Worm (Caenorhabditis elegans): ENCODE measurements around the gene nkat-1.

The nkat-1 gene

ce11 chrX:14169569-14170031 lies 29.7 kb upstream of the nkat-1 start, which contains the start of gene sym-4:
TSS of gene sym-4 (minus strand) at chrX:14169619.
- TF ChIP-seq syd-9 (tag; optimal IDR thresholded peaks at IDR 0.05) (peak; percentile 7), rnt-1 (tag; optimal IDR thresholded peaks at IDR 0.05) (peak; percentile 42), gmeb-2 (tag; optimal IDR thresholded peaks at IDR 0.05) (no peak), ceh-18 (tag; optimal IDR thresholded peaks at IDR 0.05) (peak; percentile 87), ceh-45 (GFP tag; IDR thresholded peaks at IDR 0.05) (0 out of 2 replicates have a peak, but pooled peaks have one; percentile 50), ceh-48 (tag; optimal IDR thresholded peaks at IDR 0.05) (peak; percentile 34), ceh-34 (tag; optimal IDR thresholded peaks at IDR 0.05) (peak; percentile 68), ceh-31 (tag; optimal IDR thresholded peaks at IDR 0.05) (peak; percentile 77), T23F11.4 (GFP tag; optimal IDR thresholded peaks at IDR 0.05) (no peak), sdc-2 (tag; optimal IDR thresholded peaks at IDR 0.05) (peak; percentile 79), unc-42 (tag; optimal IDR thresholded peaks at IDR 0.05) (peak; percentile 83), ceh-22 (tag; optimal IDR thresholded peaks at IDR 0.05) (no peak), nhr-232 (tag; optimal IDR thresholded peaks at IDR 0.05) (no peak), dve-1 (tag; optimal IDR thresholded peaks at IDR 0.05) (peak; percentile 60), K09A11.1 (tag; optimal IDR thresholded peaks at IDR 0.05; ENCODE audit: insufficient read depth) (peak; percentile 53), mec-3 (tag; optimal IDR thresholded peaks at IDR 0.05; ENCODE audit: borderline replicate concordance) (no peak), unc-86 (tag; optimal IDR thresholded peaks at IDR 0.05) (no peak), unc-55 (GFP tag; optimal IDR thresholded peaks at IDR 0.05) (peak; percentile 22), sox-4 (tag; optimal IDR thresholded peaks at IDR 0.05) (no peak), ceh-30 (tag; optimal IDR thresholded peaks at IDR 0.05) (peak; percentile 44), tbx-2 (tag; optimal IDR thresholded peaks at IDR 0.05) (peak; percentile 71), pqm-1 (tag; optimal IDR thresholded peaks at IDR 0.05) (peak; percentile 38), tbx-7 (tag; optimal IDR thresholded peaks at IDR 0.05) (no peak), hlh-30 (tag; optimal IDR thresholded peaks at IDR 0.05; ENCODE audit: insufficient read depth) (peak; percentile 75), ceh-6 (GFP tag; optimal IDR thresholded peaks at IDR 0.05) (peak; percentile 35), C08G9.2 (tag; optimal IDR thresholded peaks at IDR 0.05) (peak; percentile 29), hlh-8 (tag; optimal IDR thresholded peaks at IDR 0.05) (peak; percentile 82), pros-1 (tag; optimal IDR thresholded peaks at IDR 0.05) (peak; percentile 12), zip-5 (tag; optimal IDR thresholded peaks at IDR 0.05) (no peak), nfya-1 (tag; optimal IDR thresholded peaks at IDR 0.05) (peak; percentile 77), elt-2 (tag; optimal IDR thresholded peaks at IDR 0.05) (peak; percentile 72), ets-4 (tag; optimal IDR thresholded peaks at IDR 0.05) (peak; percentile 57), ref-2 (tag; optimal IDR thresholded peaks at IDR 0.05) (peak; percentile 59)

DNA sequence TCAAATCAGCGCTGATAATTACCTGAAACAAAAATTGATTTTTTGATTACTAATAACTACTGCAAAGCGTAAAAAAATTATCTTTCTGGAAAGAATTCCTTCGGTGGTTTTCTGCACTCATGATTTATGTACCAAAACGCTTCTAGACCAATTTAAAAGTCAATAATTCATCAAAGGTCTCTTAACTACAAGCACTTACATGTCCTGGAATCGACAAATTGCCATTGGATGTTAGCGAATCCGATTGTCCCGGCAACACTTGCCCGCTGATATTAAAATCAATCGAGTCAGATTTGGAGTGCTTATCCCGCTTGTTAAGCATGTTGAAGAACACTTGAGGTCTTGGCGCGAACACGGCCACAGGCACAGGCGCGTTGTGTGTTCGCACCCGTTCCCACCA lies 25.2 kb upstream of the nkat-1 start:
- TF ChIP-seq hlh-8 (tag; optimal IDR thresholded peaks at IDR 0.05) (no peak), ztf-16 (tag; optimal IDR thresholded peaks at IDR 0.05) (no peak), eyg-1 (tag; optimal IDR thresholded peaks at IDR 0.05) (no peak), ceh-24 (tag; optimal IDR thresholded peaks at IDR 0.05) (no peak), sdc-2 (tag; optimal IDR thresholded peaks at IDR 0.05) (no peak), F13H6.1 (tag; optimal IDR thresholded peaks at IDR 0.05) (no peak), dve-1 (tag; optimal IDR thresholded peaks at IDR 0.05) (no peak), T23F11.4 (GFP tag; optimal IDR thresholded peaks at IDR 0.05) (no peak), hlh-13 (GFP tag; optimal IDR thresholded peaks at IDR 0.05) (no peak), unc-42 (tag; optimal IDR thresholded peaks at IDR 0.05) (no peak), sox-4 (tag; optimal IDR thresholded peaks at IDR 0.05) (no peak)

DNA sequence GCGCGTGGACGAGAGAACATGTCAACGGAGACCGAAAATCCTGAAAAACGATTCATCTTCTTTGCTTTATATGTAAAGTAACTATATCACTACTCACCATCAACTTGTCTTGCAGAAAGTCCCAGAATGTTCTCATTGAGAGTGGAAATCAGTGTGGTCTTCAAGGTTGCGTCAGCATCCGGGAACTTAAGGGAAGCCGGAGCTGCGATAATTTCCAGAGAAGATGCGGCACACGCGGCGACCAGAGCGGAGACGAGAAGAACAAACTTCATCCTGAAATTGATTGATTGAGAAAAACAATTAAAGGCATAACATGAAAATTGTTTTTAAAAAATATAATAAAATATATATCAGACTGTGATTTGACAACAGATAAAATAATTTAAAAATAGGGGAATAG lies 24.3 kb upstream of the nkat-1 start, which contains the start of gene vha-20:
Gene vha-20, minus strand, starts transcription at position 273 of the 400 bp plus-strand sequence.
- TF ChIP-seq ceh-22 (tag; optimal IDR thresholded peaks at IDR 0.05), result no peak
- no peak for TF ChIP-seq ceh-45 (GFP tag; IDR thresholded peaks at IDR 0.05)
- no peak for TF ChIP-seq dmd-4 (tag; optimal IDR thresholded peaks at IDR 0.05; ENCODE audit: borderline replicate concordance)
- TF ChIP-seq ceh-9 (tag; optimal IDR thresholded peaks at IDR 0.05), result no peak
- no peak for TF ChIP-seq hlh-30 (tag; optimal IDR thresholded peaks at IDR 0.05; ENCODE audit: insufficient read depth)
- TF ChIP-seq unc-3 (GFP tag; conservative IDR thresholded peaks at IDR 0.05), result no peak
- no peak for TF ChIP-seq unc-3 (tag; optimal IDR thresholded peaks at IDR 0.05)
- no peak for TF ChIP-seq pha-2 (tag; optimal IDR thresholded peaks at IDR 0.05)
- TF ChIP-seq dve-1 (tag; optimal IDR thresholded peaks at IDR 0.05), result no peak
- no peak for TF ChIP-seq eyg-1 (tag; optimal IDR thresholded peaks at IDR 0.05)
- TF ChIP-seq ahr-1 (tag; optimal IDR thresholded peaks at IDR 0.05), result no peak
- TF ChIP-seq T23F11.4 (GFP tag; optimal IDR thresholded peaks at IDR 0.05), result no peak
- no peak for TF ChIP-seq C08G9.2 (tag; optimal IDR thresholded peaks at IDR 0.05)
- no peak for TF ChIP-seq pat-9 (tag; optimal IDR thresholded peaks at IDR 0.05)
- no peak for TF ChIP-seq C38D4.7 (GFP tag; optimal IDR thresholded peaks at IDR 0.05)
- no peak for TF ChIP-seq fkh-6 (tag; optimal IDR thresholded peaks at IDR 0.05)
- TF ChIP-seq mec-3 (tag; optimal IDR thresholded peaks at IDR 0.05; ENCODE audit: borderline replicate concordance), result no peak
- TF ChIP-seq unc-42 (tag; optimal IDR thresholded peaks at IDR 0.05), result no peak
- TF ChIP-seq sox-4 (tag; optimal IDR thresholded peaks at IDR 0.05), result no peak
- TF ChIP-seq hlh-8 (tag; optimal IDR thresholded peaks at IDR 0.05), result no peak

All from whole organism, late embryonic.